Worm (Caenorhabditis elegans) whole organism, L2 larva: ENCODE data around the gene clh-1.

Source experiments
- ZK546.5 ChIP-seq: sonication (generic microtip); optimal IDR thresholded peaks from 2 replicates; lab custom pipeline; 2017; ENCODE audit warnings: missing biosample characterization, missing genetic modification characterization
- ceh-82 ChIP-seq: fragments of 150-350 bp; optimal IDR thresholded peaks from 2 replicates; lab custom pipeline; 2014; ENCODE audit warnings: missing biosample characterization, missing genetic modification characterization
- elt-1 ChIP-seq: fragments of 150-350 bp; optimal IDR thresholded peaks from 2 replicates; lab custom pipeline; 2014; ENCODE audit warnings: missing biosample characterization, missing genetic modification characterization
- lin-39 ChIP-seq: fragments of 150-350 bp; optimal IDR thresholded peaks from 2 replicates; lab custom pipeline; 2014; ENCODE audit warnings: missing biosample characterization, missing genetic modification reagents, missing genetic modification characterization
- nhr-129 ChIP-seq: fragments of 150-350 bp; optimal IDR thresholded peaks from 2 replicates; lab custom pipeline; 2014; ENCODE audit warnings: missing biosample characterization, missing genetic modification characterization
- zag-1 ChIP-seq: fragments of 150-350 bp; optimal IDR thresholded peaks from 2 replicates; lab custom pipeline; 2014; ENCODE audit warnings: missing biosample characterization, missing genetic modification characterization
- ztf-4 ChIP-seq: fragments of 150-350 bp; optimal IDR thresholded peaks from 2 replicates; lab custom pipeline; 2014; ENCODE audit warnings: missing biosample characterization, missing genetic modification characterization

ce11 chrII:11816014-11816413 is 40.2 kb downstream of the clh-1 start:
- TF ChIP-seq lin-39 (tag; lab: Kevin White, UChicago), result no peak
- no peak for TF ChIP-seq elt-1 (tag; lab: Kevin White, UChicago)
- TF ChIP-seq zag-1 (tag; lab: Kevin White, UChicago), result no peak
- TF ChIP-seq ZK546.5, result no peak
- no peak for TF ChIP-seq ztf-4
- no peak for TF ChIP-seq nhr-129 (tag; lab: Kevin White, UChicago)
- TF ChIP-seq ceh-82 (tag; lab: Kevin White, UChicago), result no peak
